Worm (Caenorhabditis elegans): ENCODE data around the gene arrd-17.

The arrd-17 gene

DNA sequence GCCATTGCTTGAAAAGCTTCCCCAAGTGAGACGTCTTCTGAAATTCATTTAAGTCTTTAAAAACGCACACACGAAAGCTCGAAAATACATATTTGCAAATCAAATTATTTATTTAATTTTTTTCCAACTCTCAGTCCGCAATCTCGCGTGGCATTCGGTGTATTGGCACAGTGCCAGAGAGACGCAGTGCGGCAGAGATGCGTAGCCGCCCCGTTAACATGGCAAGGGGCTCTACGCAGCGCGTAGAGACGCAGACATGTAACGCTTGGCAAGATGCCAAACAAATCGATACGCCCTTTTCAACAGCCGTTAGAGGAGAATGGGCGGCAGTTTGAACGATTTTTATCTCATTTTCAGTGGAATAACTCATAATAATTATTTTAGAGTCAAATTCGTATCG lies 12.9 kb upstream of the arrd-17 start, which contains the start of the genes drr-2 and set-16 (continued):
- TF ChIP-seq vab-15 (tag; optimal IDR thresholded peaks at IDR 0.05), result peak; percentile 68
- TF ChIP-seq isw-1 (GFP tag; IDR thresholded peaks at IDR 0.05), result peak; percentile 99
- no peak for TF ChIP-seq alr-1 (tag; optimal IDR thresholded peaks at IDR 0.05; ENCODE audit: borderline replicate concordance)
- TF ChIP-seq hlh-4 (tag; optimal IDR thresholded peaks at IDR 0.05), result peak; percentile 53
- peak; percentile 96 for TF ChIP-seq aha-1 (tag; optimal IDR thresholded peaks at IDR 0.05)
- TF ChIP-seq pqm-1 (tag; optimal IDR thresholded peaks at IDR 0.05), result peak; percentile 27
- peak; percentile 98 for TF ChIP-seq jun-1 (tag; optimal IDR thresholded peaks at IDR 0.05)
- TF ChIP-seq Y116A8C.19 (tag; optimal IDR thresholded peaks at IDR 0.05; ENCODE audit: borderline replicate concordance), result peak; percentile 51
- peak; percentile 38 for TF ChIP-seq pag-3 (tag; optimal IDR thresholded peaks at IDR 0.05; ENCODE audit: borderline replicate concordance, insufficient read depth)
- peak; percentile 88 for TF ChIP-seq fkh-4 (tag; optimal IDR thresholded peaks at IDR 0.05; ENCODE audit: borderline replicate concordance)
- TF ChIP-seq tbx-2 (tag; optimal IDR thresholded peaks at IDR 0.05), result peak; percentile 99
- peak; percentile 98 to 99 (median 99) for TF ChIP-seq ceh-82 (tag; optimal IDR thresholded peaks at IDR 0.05)
- TF ChIP-seq swsn-7 (tag; optimal IDR thresholded peaks at IDR 0.05), result peak; percentile 99
- peak; percentile 56 for TF ChIP-seq ceh-63 (GFP tag; optimal IDR thresholded peaks at IDR 0.05)
- peak; percentile 98 for TF ChIP-seq unc-130 (tag; optimal IDR thresholded peaks at IDR 0.05)
- TF ChIP-seq fos-1 (tag; optimal IDR thresholded peaks at IDR 0.05), result peak; percentile 94

DNA sequence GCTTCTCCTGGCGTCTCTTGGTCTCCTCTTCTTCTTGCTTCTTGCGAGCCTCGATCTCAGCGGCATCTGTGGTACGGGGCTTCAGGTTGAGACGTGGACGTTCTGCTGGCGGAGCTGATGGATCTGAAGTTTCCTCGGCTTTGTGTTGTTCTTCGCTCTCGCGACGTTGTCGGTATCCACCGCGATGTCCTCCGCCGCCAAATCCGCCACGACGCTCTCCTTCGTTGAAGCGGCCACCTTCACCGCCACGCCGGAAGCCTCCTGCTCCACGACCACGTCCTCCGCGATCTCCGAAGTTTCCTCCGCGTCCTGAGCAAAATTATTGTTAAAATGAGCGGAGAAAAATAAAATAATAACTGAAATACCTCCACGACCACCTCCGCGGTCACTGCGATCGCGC lies 12.2 kb upstream of the arrd-17 start:
- TF ChIP-seq lin-14 (GFP tag; optimal IDR thresholded peaks at IDR 0.05) (no peak), nhr-71 (tag; optimal IDR thresholded peaks at IDR 0.05) (no peak), fkh-4 (tag; optimal IDR thresholded peaks at IDR 0.05; ENCODE audit: borderline replicate concordance) (no peak), mep-1 (tag; optimal IDR thresholded peaks at IDR 0.05) (no peak), lin-39 (tag; optimal IDR thresholded peaks at IDR 0.05) (no peak), dpl-1 (GFP tag; optimal IDR thresholded peaks at IDR 0.05) (no peak), aha-1 (tag; optimal IDR thresholded peaks at IDR 0.05) (no peak), egl-13 (tag; optimal IDR thresholded peaks at IDR 0.05) (no peak), nhr-28 (tag; optimal IDR thresholded peaks at IDR 0.05) (no peak), nhr-85 (tag) (no peak)

DNA sequence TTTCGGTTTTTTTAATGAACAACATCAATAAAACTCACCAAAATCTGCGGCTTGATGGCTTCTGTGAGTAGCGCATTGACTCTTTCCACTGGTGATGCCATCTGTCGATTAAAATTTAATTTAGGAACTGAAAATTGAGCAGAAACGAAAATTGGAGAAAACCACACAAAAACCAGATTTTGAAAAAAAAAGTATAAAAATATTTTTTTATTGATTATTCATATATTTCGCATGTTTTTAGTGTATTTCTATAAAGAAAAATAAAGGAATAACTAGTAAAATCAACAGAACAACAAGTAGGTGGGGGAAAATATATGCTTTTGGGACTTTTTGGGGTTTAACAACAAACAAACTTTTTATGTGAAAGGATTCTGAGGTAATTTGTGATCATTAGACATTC lies 11.6 kb upstream of the arrd-17 start, which contains the start of gene T12D8.10:
Gene T12D8.10 (minus strand): TSS at position 101 of the 400 bp plus-strand sequence.
- TF ChIP-seq nhr-28 (tag; optimal IDR thresholded peaks at IDR 0.05) (no peak), nhr-85 (tag) (no peak)

DNA sequence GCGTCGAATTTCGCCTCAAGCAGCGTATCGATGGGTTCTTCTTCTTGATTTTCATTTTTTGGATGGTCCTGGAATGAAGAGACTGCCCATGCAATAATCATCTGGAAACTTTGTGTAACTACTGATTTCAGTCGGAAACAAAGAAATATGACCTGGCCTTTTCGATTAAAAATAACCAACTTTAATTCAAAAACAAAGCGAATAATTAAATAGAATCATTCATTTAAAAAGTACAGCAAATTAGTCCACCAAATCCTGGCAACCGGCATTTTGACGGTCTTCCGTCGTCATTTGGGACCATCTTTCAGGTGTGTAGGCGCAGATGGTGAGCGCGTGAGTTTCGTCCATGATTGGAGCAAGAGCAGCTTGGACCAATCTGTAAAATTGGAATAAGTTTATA lies 11.0 kb upstream of the arrd-17 start, which contains the start of gene acbp-5:
Gene acbp-5 (minus strand): TSS at position 101 of the 400 bp plus-strand sequence.
- TF ChIP-seq unc-130 (tag; optimal IDR thresholded peaks at IDR 0.05) (no peak), nhr-77 (tag; optimal IDR thresholded peaks at IDR 0.05) (no peak), unc-98 (GFP tag; IDR thresholded peaks at IDR 0.05) (no peak), zip-4 (GFP tag; optimal IDR thresholded peaks at IDR 0.05) (no peak), dsc-1 (tag; optimal IDR thresholded peaks at IDR 0.05) (no peak), nhr-12 (tag; optimal IDR thresholded peaks at IDR 0.05) (no peak), fkh-10 (GFP tag; optimal IDR thresholded peaks at IDR 0.05) (no peak), ets-5 (GFP tag; IDR thresholded peaks at IDR 0.05) (no peak), ceh-82 (tag; optimal IDR thresholded peaks at IDR 0.05) (no peak), mdl-1 (tag; optimal IDR thresholded peaks at IDR 0.05) (no peak), elt-2 (tag; optimal IDR thresholded peaks at IDR 0.05) (no peak), blmp-1 (tag; optimal IDR thresholded peaks at IDR 0.05) (no peak), nhr-11 (tag; optimal IDR thresholded peaks at IDR 0.05) (no peak), unc-62 (GFP tag; optimal IDR thresholded peaks at IDR 0.05) (no peak), swsn-7 (tag; optimal IDR thresholded peaks at IDR 0.05) (no peak), nhr-71 (tag; optimal IDR thresholded peaks at IDR 0.05) (no peak)
